Fruit fly (Drosophila melanogaster) whole organism: ENCODE measurements around the gene ihog.

ENCODE experiments used
- CG8478 ChIP-seq: fragments of >200 bp; optimal IDR thresholded peaks from 2 replicates; lab custom pipeline; 2018; ENCODE audit warnings: inconsistent platforms
- EcR ChIP-seq, 2 experiments: fragments of >200 bp; optimal IDR thresholded peaks; 2 replicates each; lab custom pipeline; 2017; ENCODE audit warnings: missing biosample characterization in 2 of 2, missing genetic modification characterization in 2 of 2, missing genetic modification reagents in 2 of 2
- psq ChIP-seq: fragments of >200 bp; optimal IDR thresholded peaks from 2 replicates; lab custom pipeline; 2017
- usp ChIP-seq: fragments of >200 bp; optimal IDR thresholded peaks from 2 replicates; lab custom pipeline; 2017; ENCODE audit warnings: missing biosample characterization, missing genetic modification characterization, mixed read lengths

- TF ChIP-seq psq (lab: Kevin White, UChicago) (no peak), EcR (GFP tag; optimal IDR thresholded peaks at IDR 0.05; lab: Kevin White, UChicago) (no peak), CG8478 (no peak), usp (GFP tag; lab: Kevin White, UChicago) (no peak)
Observed at dm6 chr2L:6907761-6908160, 40.8 kb downstream of the ihog start, which contains the start of the genes Polr1F and Rat1.
